Fruit fly (Drosophila melanogaster): ENCODE results near the gene RpS12.

Gene RpS12

dm6 chr3L:13032085-13032914 lies 9.1 kb downstream of the RpS12 start:
- no peak for TF ChIP-seq toe (GFP tag; optimal IDR thresholded peaks at IDR 0.05)
- peak; percentile 66 for TF ChIP-seq ovo (GFP tag; optimal IDR thresholded peaks at IDR 0.05)

dm6 chr3L:13032915-13033282 lies 9.7 kb downstream of the RpS12 start:
- TF ChIP-seq CG12768 (GFP tag; optimal IDR thresholded peaks at IDR 0.05) (no peak), CG7045 (GFP tag; optimal IDR thresholded peaks at IDR 0.05) (no peak), cnc (optimal IDR thresholded peaks at IDR 0.05) (no peak)

- TF ChIP-seq CG7045 (GFP tag; optimal IDR thresholded peaks at IDR 0.05) = no peak
- peak; percentile 25 for TF ChIP-seq bab1 (GFP tag; optimal IDR thresholded peaks at IDR 0.05)
- no peak for TF ChIP-seq cic (GFP tag; optimal IDR thresholded peaks at IDR 0.05)
Measured at dm6 chr3L:13033361-13033760, 10.2 kb downstream of the RpS12 start.

- TF ChIP-seq CG14711 (tag; optimal IDR thresholded peaks at IDR 0.05) (no peak), CG7101 (tag; optimal IDR thresholded peaks at IDR 0.05) (no peak), CG11617 (GFP tag; optimal IDR thresholded peaks at IDR 0.05) (no peak), pad (GFP tag; optimal IDR thresholded peaks at IDR 0.05) (no peak), CG12768 (GFP tag; optimal IDR thresholded peaks at IDR 0.05) (no peak), toe (GFP tag; optimal IDR thresholded peaks at IDR 0.05) (peak; percentile 26), CG5204 (GFP tag; optimal IDR thresholded peaks at IDR 0.05) (no peak), CG1620 (GFP tag; optimal IDR thresholded peaks at IDR 0.05) (peak; percentile 55), Mnt (GFP tag; optimal IDR thresholded peaks at IDR 0.05) (peak; percentile 24), Crg-1 (GFP tag; optimal IDR thresholded peaks at IDR 0.05) (peak; percentile 26), cic (GFP tag; optimal IDR thresholded peaks at IDR 0.05) (no peak), cnc (optimal IDR thresholded peaks at IDR 0.05) (no peak), Hr96 (GFP tag; optimal IDR thresholded peaks at IDR 0.05) (peak; percentile 45), tj (GFP tag; optimal IDR thresholded peaks at IDR 0.05) (no peak), bab1 (GFP tag; optimal IDR thresholded peaks at IDR 0.05) (peak; percentile 50), CG33017 (tag; optimal IDR thresholded peaks at IDR 0.05) (no peak), CG7045 (GFP tag; optimal IDR thresholded peaks at IDR 0.05) (no peak), ovo (GFP tag; optimal IDR thresholded peaks at IDR 0.05) (peak; percentile 26), kay (GFP tag; ENCODE audit: borderline replicate concordance) (no peak), Clk (GFP tag; optimal IDR thresholded peaks at IDR 0.05) (no peak)
Measured at dm6 chr3L:13036706-13037457, 13.7 kb downstream of the RpS12 start, which contains the start of gene Srrm1. Gene Srrm1 (plus strand): TSS chr3L:13036821.

- TF ChIP-seq Hr96 (GFP tag; optimal IDR thresholded peaks at IDR 0.05) (no peak), bab1 (GFP tag; optimal IDR thresholded peaks at IDR 0.05) (peak; percentile 3), CG5204 (GFP tag; optimal IDR thresholded peaks at IDR 0.05) (no peak), toe (GFP tag; optimal IDR thresholded peaks at IDR 0.05) (no peak), Clk (GFP tag; optimal IDR thresholded peaks at IDR 0.05) (no peak), cic (GFP tag; optimal IDR thresholded peaks at IDR 0.05) (no peak)
Measured at dm6 chr3L:13040849-13041248, 17.7 kb downstream of the RpS12 start.

- TF ChIP-seq CG1620 (GFP tag; optimal IDR thresholded peaks at IDR 0.05) (peak; percentile 95), kay (GFP tag; ENCODE audit: borderline replicate concordance) (no peak), pad (GFP tag; optimal IDR thresholded peaks at IDR 0.05) (peak; percentile 79), Clk (GFP tag; optimal IDR thresholded peaks at IDR 0.05) (peak; percentile 76), toe (GFP tag; optimal IDR thresholded peaks at IDR 0.05) (peak; percentile 81), cic (GFP tag; optimal IDR thresholded peaks at IDR 0.05) (peak; percentile 61), ovo (GFP tag; optimal IDR thresholded peaks at IDR 0.05) (peak; percentile 88), CG7101 (tag; optimal IDR thresholded peaks at IDR 0.05) (peak; percentile 91), CG7045 (GFP tag; optimal IDR thresholded peaks at IDR 0.05) (peak; percentile 89), CG11617 (GFP tag; optimal IDR thresholded peaks at IDR 0.05) (peak; percentile 91), Crg-1 (GFP tag; optimal IDR thresholded peaks at IDR 0.05) (peak; percentile 93), CG12768 (GFP tag; optimal IDR thresholded peaks at IDR 0.05) (peak; percentile 92), CG14711 (tag; optimal IDR thresholded peaks at IDR 0.05) (peak; percentile 75), cnc (optimal IDR thresholded peaks at IDR 0.05) (no peak), tj (GFP tag; optimal IDR thresholded peaks at IDR 0.05) (peak; percentile 71), CG5204 (GFP tag; optimal IDR thresholded peaks at IDR 0.05) (no peak), Hr96 (GFP tag; optimal IDR thresholded peaks at IDR 0.05) (peak; percentile 88), Mnt (GFP tag; optimal IDR thresholded peaks at IDR 0.05) (peak; percentile 98), bab1 (GFP tag; optimal IDR thresholded peaks at IDR 0.05) (peak; percentile 93), CG33017 (tag; optimal IDR thresholded peaks at IDR 0.05) (peak; percentile 84)
Measured at dm6 chr3L:13041292-13042067, 18.3 kb downstream of the RpS12 start, which contains the start of gene RpS4. Gene RpS4 (plus strand): TSS chr3L:13041756.

Measured in whole organism, adult.